Worm (Caenorhabditis elegans): ENCODE results near the gene clec-74.
A peak's percentile ranks its signal among the peaks of the same experiment; 100 is the strongest.

The clec-74 gene

DNA sequence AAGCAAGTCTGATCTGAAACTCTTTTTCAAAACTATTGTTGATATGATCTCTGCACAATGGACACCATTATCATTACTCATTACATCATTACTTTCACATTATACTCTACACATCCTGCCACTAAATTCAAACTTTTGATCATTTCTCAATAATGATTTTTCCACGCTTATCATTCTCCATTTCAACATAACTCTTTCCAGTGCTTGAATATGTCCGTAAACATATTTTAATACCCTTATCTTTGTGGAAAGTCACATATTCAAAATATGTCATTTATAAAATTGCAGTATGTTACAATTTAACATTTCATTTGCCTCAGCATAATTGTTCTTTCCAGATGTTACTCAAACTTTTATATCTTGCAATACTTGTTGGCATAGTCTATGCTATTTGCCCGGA lies 3.6 kb downstream of the clec-74 start, which contains the start of gene clec-75:
TSS of gene clec-75 (plus strand) at position 339 of the 400 bp plus-strand sequence.
- TF ChIP-seq jun-1 (tag; optimal IDR thresholded peaks at IDR 0.05), result peak; percentile 20
- peak; percentile 63 for TF ChIP-seq elt-2 (tag; optimal IDR thresholded peaks at IDR 0.05)
- peak; percentile 42 for TF ChIP-seq pqm-1 (tag; optimal IDR thresholded peaks at IDR 0.05)
- TF ChIP-seq fos-1 (tag; optimal IDR thresholded peaks at IDR 0.05), result no peak

DNA sequence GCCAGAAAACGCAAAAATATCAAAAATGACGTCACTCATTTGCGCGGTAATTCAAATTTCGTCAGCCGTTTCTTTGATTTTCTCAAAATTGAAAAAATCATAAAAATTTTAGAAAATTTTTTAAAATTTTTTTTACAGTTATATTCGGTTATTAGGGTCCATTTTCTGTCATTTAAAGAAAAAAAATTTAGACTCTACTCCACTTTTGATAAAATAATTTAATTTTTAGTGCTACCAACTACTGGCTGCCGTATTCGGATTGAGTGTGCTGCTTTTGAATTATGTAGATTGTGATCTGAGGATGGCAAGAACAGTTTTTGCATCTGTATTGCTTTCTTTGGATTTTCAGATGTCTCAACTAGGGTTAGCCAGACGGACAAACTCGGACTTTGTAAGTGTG lies 5.8 kb downstream of the clec-74 start, which contains the start of gene Y46C8AM.1:
TSS of gene Y46C8AM.1 (plus strand) at position 301 of the 400 bp plus-strand sequence.
- TF ChIP-seq egl-5 (tag; optimal IDR thresholded peaks at IDR 0.05) (no peak), zag-1 (tag; optimal IDR thresholded peaks at IDR 0.05) (no peak), hmg-11 (tag; optimal IDR thresholded peaks at IDR 0.05) (no peak), lsy-12 (tag; optimal IDR thresholded peaks at IDR 0.05) (no peak)

DNA sequence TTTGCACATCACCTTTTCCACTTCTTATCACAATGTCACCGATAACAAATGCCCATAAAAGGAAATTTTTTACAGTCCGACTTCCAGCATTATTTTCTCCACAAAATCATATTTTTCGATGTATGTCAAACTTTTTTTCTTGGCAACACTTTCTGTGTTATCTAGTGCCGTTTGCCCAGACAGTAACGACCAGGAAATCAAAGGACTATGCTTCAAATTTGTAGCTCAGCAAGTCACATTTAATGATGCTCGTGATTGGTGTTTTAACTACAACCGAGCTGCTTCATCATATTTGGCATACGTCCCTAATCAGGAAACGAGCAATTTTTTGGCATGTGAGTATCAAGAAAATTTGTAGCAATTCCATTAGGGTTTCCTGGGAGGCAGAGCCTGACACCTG lies 6.7 kb downstream of the clec-74 start:
- TF ChIP-seq aly-2 (tag; optimal IDR thresholded peaks at IDR 0.05), result no peak
- no peak for TF ChIP-seq ztf-11 (tag; optimal IDR thresholded peaks at IDR 0.05)
- TF ChIP-seq pqm-1 (tag; optimal IDR thresholded peaks at IDR 0.05), result no peak
- no peak for TF ChIP-seq unc-62 (GFP tag; optimal IDR thresholded peaks at IDR 0.05)
- TF ChIP-seq elt-2 (tag; optimal IDR thresholded peaks at IDR 0.05), result peak; percentile 72
- TF ChIP-seq lsy-12 (tag; optimal IDR thresholded peaks at IDR 0.05), result no peak

- TF ChIP-seq nhr-11 (tag; optimal IDR thresholded peaks at IDR 0.05) (no peak), nhr-76 (tag; optimal IDR thresholded peaks at IDR 0.05) (no peak), lin-39 (tag; optimal IDR thresholded peaks at IDR 0.05) (no peak), nhr-77 (tag; optimal IDR thresholded peaks at IDR 0.05) (no peak), pqm-1 (tag; optimal IDR thresholded peaks at IDR 0.05) (peak; percentile 25), elt-2 (tag; optimal IDR thresholded peaks at IDR 0.05) (peak; percentile 63)
Observed at ce11 chrIV:3965013-3965412, 8.2 kb downstream of the clec-74 start, which contains the start of gene clec-76. Gene clec-76 (plus strand): TSS chrIV:3965246.

DNA sequence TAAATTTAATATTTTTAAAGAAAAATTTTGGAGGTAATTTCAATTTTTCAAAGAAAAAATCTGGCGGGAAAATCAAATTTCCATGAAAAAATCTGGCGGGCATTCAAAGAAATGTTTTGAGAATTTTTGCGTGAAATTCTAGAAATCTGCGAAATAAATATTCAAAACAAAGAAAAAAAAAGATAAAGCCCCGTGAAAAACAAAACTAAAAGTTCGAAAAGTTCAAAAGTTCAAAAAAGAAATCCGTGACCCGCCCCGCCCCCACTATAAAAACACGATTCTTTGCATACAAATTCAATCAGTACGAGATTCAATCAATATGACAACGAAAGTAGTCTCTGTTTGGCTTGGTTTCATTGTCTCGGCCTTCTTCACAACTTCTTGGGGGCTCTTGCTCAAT lies 16.2 kb downstream of the clec-74 start, which contains the start of gene clec-79:
TSS of gene clec-79 (plus strand) at position 301 of the 400 bp plus-strand sequence.
- TF ChIP-seq lsy-12 (tag; optimal IDR thresholded peaks at IDR 0.05), result no peak
- no peak for TF ChIP-seq unc-39 (tag; optimal IDR thresholded peaks at IDR 0.05)

- TF ChIP-seq fkh-10 (GFP tag; optimal IDR thresholded peaks at IDR 0.05) (no peak), elt-2 (tag; optimal IDR thresholded peaks at IDR 0.05) (no peak), hmg-11 (tag; optimal IDR thresholded peaks at IDR 0.05) (no peak), snpc-4 (tag; optimal IDR thresholded peaks at IDR 0.05) (no peak), pqm-1 (tag; optimal IDR thresholded peaks at IDR 0.05) (no peak), egl-5 (tag; optimal IDR thresholded peaks at IDR 0.05) (no peak), lin-39 (tag; optimal IDR thresholded peaks at IDR 0.05) (no peak)
Observed at ce11 chrIV:3977965-3978523, 21.2 kb downstream of the clec-74 start, which contains the start of gene srh-220. Gene srh-220 (minus strand): TSS chrIV:3978015.

DNA sequence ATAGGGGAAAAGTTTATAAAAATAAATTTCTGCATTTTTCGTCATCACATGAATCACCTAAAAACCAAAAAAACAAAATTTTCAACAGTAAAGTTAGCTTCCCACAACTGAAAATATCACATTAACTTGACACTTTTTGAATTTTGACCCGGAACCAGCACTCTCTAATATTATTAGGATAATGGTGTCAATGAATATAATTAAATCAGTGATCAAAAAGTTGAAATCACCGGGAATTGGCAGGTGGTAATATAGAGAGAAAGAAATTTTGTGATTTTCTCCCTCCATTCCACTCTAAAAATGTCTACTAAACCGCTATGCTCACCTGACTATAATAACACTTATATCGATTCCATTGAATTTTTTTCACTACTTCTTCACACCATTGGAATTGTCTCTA lies 22.7 kb downstream of the clec-74 start, which contains the start of gene srh-222:
TSS of gene srh-222 (plus strand) at position 301 of the 400 bp plus-strand sequence.
- TF ChIP-seq egl-5 (tag; optimal IDR thresholded peaks at IDR 0.05), result no peak
- TF ChIP-seq nhr-76 (tag; optimal IDR thresholded peaks at IDR 0.05), result no peak
- no peak for TF ChIP-seq ceh-28 (tag; optimal IDR thresholded peaks at IDR 0.05)
- no peak for TF ChIP-seq nhr-237 (tag; optimal IDR thresholded peaks at IDR 0.05)
- TF ChIP-seq snpc-4 (tag; optimal IDR thresholded peaks at IDR 0.05), result no peak
- TF ChIP-seq tbx-2 (tag; optimal IDR thresholded peaks at IDR 0.05), result no peak
- TF ChIP-seq elt-2 (tag; optimal IDR thresholded peaks at IDR 0.05), result no peak
- TF ChIP-seq fkh-2 (tag; optimal IDR thresholded peaks at IDR 0.05), result no peak
- no peak for TF ChIP-seq hmg-11 (tag; optimal IDR thresholded peaks at IDR 0.05)
- no peak for TF ChIP-seq unc-62 (GFP tag; optimal IDR thresholded peaks at IDR 0.05)
- no peak for TF ChIP-seq fkh-10 (GFP tag; optimal IDR thresholded peaks at IDR 0.05)
- no peak for TF ChIP-seq skn-1 (tag; optimal IDR thresholded peaks at IDR 0.05)
- TF ChIP-seq daf-12 (tag; optimal IDR thresholded peaks at IDR 0.05), result no peak
- no peak for TF ChIP-seq elt-1 (tag; optimal IDR thresholded peaks at IDR 0.05)

- TF ChIP-seq unc-39 (tag; optimal IDR thresholded peaks at IDR 0.05) (no peak), nhr-23 (tag; optimal IDR thresholded peaks at IDR 0.05) (no peak), lsy-12 (tag; optimal IDR thresholded peaks at IDR 0.05) (no peak), lin-15B (tag; optimal IDR thresholded peaks at IDR 0.05) (no peak), zag-1 (tag; optimal IDR thresholded peaks at IDR 0.05) (no peak), nhr-12 (tag; optimal IDR thresholded peaks at IDR 0.05) (no peak), nhr-28 (tag; optimal IDR thresholded peaks at IDR 0.05) (no peak), daf-12 (tag; optimal IDR thresholded peaks at IDR 0.05) (no peak), elt-3 (tag; optimal IDR thresholded peaks at IDR 0.05) (no peak), unc-62 (GFP tag; optimal IDR thresholded peaks at IDR 0.05) (no peak), nhr-43 (tag; optimal IDR thresholded peaks at IDR 0.05; ENCODE audit: poor library complexity, severe bottlenecking) (no peak), ztf-4 (tag; optimal IDR thresholded peaks at IDR 0.05) (no peak), tbx-2 (tag; optimal IDR thresholded peaks at IDR 0.05) (no peak)
Observed at ce11 chrIV:3981601-3982000, 24.8 kb downstream of the clec-74 start, which contains the start of gene srh-223. Gene srh-223 (plus strand): TSS chrIV:3981901.

All from whole organism, L3 larva.